Fruit fly (Drosophila melanogaster): ENCODE data around the gene CG9853.

dm6 chr3R:4350199-4350598 is 51.6 kb downstream of the CG9853 start:
- no peak for TF ChIP-seq zf30C (GFP tag; optimal IDR thresholded peaks at IDR 0.05)
- TF ChIP-seq so (GFP tag; IDR thresholded peaks at IDR 0.05), result no peak
- no peak for TF ChIP-seq slbo (GFP tag; IDR thresholded peaks at IDR 0.05)
- no peak for TF ChIP-seq Lim3 (GFP tag; IDR thresholded peaks at IDR 0.05)
- no peak for TF ChIP-seq fu2 (GFP tag; optimal IDR thresholded peaks at IDR 0.05)

All from whole organism, embryonic.